Fruit fly (Drosophila melanogaster): Measurements from ENCODE around the gene CG33253.

CG33253 gene

DNA sequence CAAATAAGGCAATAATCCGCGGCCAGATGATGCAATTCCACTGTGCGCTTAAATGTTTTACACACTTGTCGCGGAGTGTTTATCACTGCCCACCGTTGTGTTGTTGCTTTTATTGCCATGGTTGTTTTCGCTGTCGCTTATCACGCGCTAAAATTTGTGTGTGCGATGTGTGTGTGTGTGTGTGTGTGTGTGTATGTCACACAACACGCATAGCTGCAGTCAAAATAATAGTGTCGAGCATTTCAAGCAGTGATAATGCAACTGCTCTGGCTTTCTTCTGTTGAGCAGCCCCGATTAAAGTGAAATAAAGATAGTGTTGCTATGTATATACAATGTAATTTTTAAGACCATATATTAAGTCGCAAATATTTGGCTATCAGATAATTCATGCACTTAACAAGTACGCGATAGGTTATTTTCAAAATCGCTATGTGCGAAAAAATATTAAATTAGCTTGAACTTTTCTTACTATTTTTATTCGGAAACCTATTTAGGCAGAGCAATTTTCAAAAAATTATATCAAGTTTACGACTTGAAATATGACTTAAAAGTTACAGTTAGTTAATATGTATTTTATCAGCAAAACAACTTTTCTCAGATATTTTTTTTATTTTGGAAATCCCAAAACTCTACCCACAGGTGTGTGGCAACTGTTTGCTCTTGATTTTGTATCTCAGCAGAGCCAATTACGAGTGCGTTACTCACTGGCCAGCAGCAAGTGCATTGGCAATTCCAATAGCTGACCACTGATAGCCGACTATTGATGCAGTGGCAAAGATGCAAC lies 16.9 kb upstream of the CG33253 start (continued):
- TF ChIP-seq cg (GFP tag; optimal IDR thresholded peaks at IDR 0.05) (peak; percentile 55), caup (GFP tag; optimal IDR thresholded peaks at IDR 0.05; ENCODE audit: severe bottlenecking) (no peak), CG8290 (GFP tag; optimal IDR thresholded peaks at IDR 0.05) (no peak), CG8290 (tag; optimal IDR thresholded peaks at IDR 0.05) (peak in 1 of 2 experiments; percentile 61), CG1529 (GFP tag; optimal IDR thresholded peaks at IDR 0.05) (no peak), CG1832 (GFP tag; optimal IDR thresholded peaks at IDR 0.05) (no peak), cwo (GFP tag; optimal IDR thresholded peaks at IDR 0.05) (peak; percentile 9), CG11695 (GFP tag; IDR thresholded peaks at IDR 0.05) (peak; percentile 57; the same call in 1 of the 3 replicates), lov (optimal IDR thresholded peaks at IDR 0.05) (no peak), lov (GFP tag; IDR thresholded peaks at IDR 0.05) (no peak), CG17361 (GFP tag; IDR thresholded peaks at IDR 0.05) (peak; percentile 55), jing (GFP tag; optimal IDR thresholded peaks at IDR 0.05) (peak; percentile 32), CG9817 (tag; optimal IDR thresholded peaks at IDR 0.05) (peak; percentile 43), usp (GFP tag; optimal IDR thresholded peaks at IDR 0.05) (no peak), vnd (GFP tag; IDR thresholded peaks at IDR 0.05; ENCODE audit: partially characterized antibody) (no peak), ATbp (GFP tag; optimal IDR thresholded peaks at IDR 0.05) (peak; percentile 14), tll (GFP tag; optimal IDR thresholded peaks at IDR 0.05) (no peak), pnt (GFP tag; optimal IDR thresholded peaks at IDR 0.05) (no peak), CG10979 (tag; optimal IDR thresholded peaks at IDR 0.05) (peak; percentile 4), CG18599 (GFP tag; optimal IDR thresholded peaks at IDR 0.05) (peak; percentile 45), trem (tag; optimal IDR thresholded peaks at IDR 0.05) (no peak), CG33557 (GFP tag; optimal IDR thresholded peaks at IDR 0.05) (no peak), CG13424 (tag; optimal IDR thresholded peaks at IDR 0.05) (peak; percentile 51), CG3838 (GFP tag; optimal IDR thresholded peaks at IDR 0.05) (no peak), Bteb2 (GFP tag; optimal IDR thresholded peaks at IDR 0.05) (peak; percentile 14), CG3163 (GFP tag; optimal IDR thresholded peaks at IDR 0.05) (no peak), E2f2 (GFP tag; IDR thresholded peaks at IDR 0.05) (no peak), CG30020 (tag; optimal IDR thresholded peaks at IDR 0.05) (no peak), fru (optimal IDR thresholded peaks at IDR 0.05) (no peak), Bdp1 (GFP tag; optimal IDR thresholded peaks at IDR 0.05) (no peak), CG17186 (GFP tag; optimal IDR thresholded peaks at IDR 0.05) (no peak), Gsc (GFP tag; IDR thresholded peaks at IDR 0.05) (no peak), CG1233 (GFP tag; optimal IDR thresholded peaks at IDR 0.05) (no peak), run (tag; optimal IDR thresholded peaks at IDR 0.05) (no peak), ash1 (GFP tag; optimal IDR thresholded peaks at IDR 0.05) (no peak), unc-4 (GFP tag; IDR thresholded peaks at IDR 0.05; ENCODE audit: partially characterized antibody) (no peak), CG12942 (GFP tag; optimal IDR thresholded peaks at IDR 0.05) (peak; percentile 7), CG10209 (GFP tag; optimal IDR thresholded peaks at IDR 0.05) (peak; percentile 58), kni (GFP tag; optimal IDR thresholded peaks at IDR 0.05) (no peak), abd-A (tag; optimal IDR thresholded peaks at IDR 0.05) (no peak), ci (GFP tag; IDR thresholded peaks at IDR 0.05) (no peak), TFAM (GFP tag; optimal IDR thresholded peaks at IDR 0.05) (no peak), HLH54F (GFP tag; optimal IDR thresholded peaks at IDR 0.05) (no peak), CG6813 (GFP tag; optimal IDR thresholded peaks at IDR 0.05) (no peak), CG9727 (GFP tag; optimal IDR thresholded peaks at IDR 0.05) (peak; percentile 53), Nf-YB (GFP tag; optimal IDR thresholded peaks at IDR 0.05) (no peak), lmd (GFP tag; IDR thresholded peaks at IDR 0.05) (0 out of 2 replicates have a peak, but pooled peaks have one; percentile 18), GATAe (GFP tag; conservative IDR thresholded peaks at IDR 0.05) (0 out of 2 replicates have a peak, but pooled peaks have one; percentile 23), CG18764 (GFP tag; optimal IDR thresholded peaks at IDR 0.05) (no peak)

Measured in whole organism, embryonic.